Worm (Caenorhabditis elegans) whole organism, young adult: ENCODE measurements around the gene M02B1.3.
A peak's percentile ranks its signal among the peaks of the same experiment; 100 is the strongest.

Experiments used
- B0336.3 ChIP-seq: fragments of 200-800 bp; sonication (Bioruptor generic); IDR thresholded peaks from 2 replicates; pipeline ENCODE4 v1.3.6; 2022; ENCODE audit warnings: missing genetic modification characterization, missing compliant biosample characterization
- C17E4.6 ChIP-seq: fragments of 200-800 bp; sonication (Bioruptor generic); IDR thresholded peaks from 2 replicates; pipeline ENCODE4 v1.3.6; 2022; ENCODE audit warnings: missing genetic modification reagents, missing genetic modification characterization, missing compliant biosample characterization
- F22D6.2 ChIP-seq: sonication (generic microtip); optimal IDR thresholded peaks from 2 replicates; lab custom pipeline; 2016; ENCODE audit warnings: mild to moderate bottlenecking, missing genetic modification characterization, missing compliant biosample characterization
- F52B5.7 ChIP-seq: sonication (generic microtip); optimal IDR thresholded peaks from 2 replicates; lab custom pipeline; 2016; ENCODE audit warnings: mild to moderate bottlenecking, missing genetic modification characterization, missing compliant biosample characterization
- T26A5.8 ChIP-seq: sonication (generic microtip); optimal IDR thresholded peaks from 2 replicates; lab custom pipeline; 2016; ENCODE audit warnings: missing genetic modification characterization, missing compliant biosample characterization
- Y67H2A.10 ChIP-seq: fragments of 200-800 bp; sonication (Bioruptor generic); conservative IDR thresholded peaks from 2 replicates; pipeline ENCODE4 v1.3.6; 2022; ENCODE audit warnings: missing genetic modification reagents, missing genetic modification characterization, missing compliant biosample characterization
- Y79H2A.3 ChIP-seq: fragments of 200-800 bp; sonication (Bioruptor generic); conservative IDR thresholded peaks from 2 replicates; pipeline ENCODE4 v1.3.6; 2022; ENCODE audit warnings: missing genetic modification reagents, missing genetic modification characterization, missing compliant biosample characterization
- ZK185.1 ChIP-seq: sonication (generic microtip); optimal IDR thresholded peaks from 2 replicates; lab custom pipeline; 2016; ENCODE audit warnings: mild to moderate bottlenecking, missing genetic modification characterization, missing compliant biosample characterization; ENCODE audit not compliant: poor library complexity, severe bottlenecking
- aptf-3 ChIP-seq: fragments of 200-800 bp; sonication (Bioruptor generic); IDR thresholded peaks from 2 replicates; pipeline ENCODE4 v1.3.6; 2022; ENCODE audit warnings: missing genetic modification characterization, missing compliant biosample characterization
- atf-7 ChIP-seq: sonication (generic microtip); optimal IDR thresholded peaks from 2 replicates; lab custom pipeline; 2017; ENCODE audit warnings: mild to moderate bottlenecking, missing genetic modification characterization, missing compliant biosample characterization
- bed-1 ChIP-seq: fragments of 200-800 bp; sonication (Bioruptor generic); IDR thresholded peaks from 2 replicates; pipeline ENCODE4 v1.3.6; 2022; ENCODE audit warnings: missing genetic modification reagents, missing genetic modification characterization, missing compliant biosample characterization
- bed-2 ChIP-seq: fragments of 200-800 bp; sonication (Bioruptor generic); IDR thresholded peaks from 2 replicates; pipeline ENCODE4 v1.3.6; 2022; ENCODE audit warnings: missing genetic modification reagents, missing genetic modification characterization, missing compliant biosample characterization
- cebp-2 ChIP-seq: fragments of 200-800 bp; sonication (Bioruptor generic); IDR thresholded peaks from 2 replicates; pipeline ENCODE4 v1.3.6; 2022; ENCODE audit warnings: missing genetic modification characterization, missing compliant biosample characterization
- chd-7 ChIP-seq: sonication (generic microtip); optimal IDR thresholded peaks from 2 replicates; lab custom pipeline; 2016; ENCODE audit warnings: mild to moderate bottlenecking, missing genetic modification characterization, moderate library complexity, missing compliant biosample characterization
- dox-1 ChIP-seq: fragments of 200-800 bp; sonication (Bioruptor generic); IDR thresholded peaks from 2 replicates; pipeline ENCODE4 v1.3.6; 2022; ENCODE audit warnings: missing genetic modification reagents, missing genetic modification characterization, missing compliant biosample characterization
- dpff-1 ChIP-seq: sonication (generic microtip); optimal IDR thresholded peaks from 2 replicates; lab custom pipeline; 2017; ENCODE audit warnings: mild to moderate bottlenecking, missing genetic modification characterization, missing compliant biosample characterization
- egl-18 ChIP-seq: fragments of 200-800 bp; sonication (Bioruptor generic); IDR thresholded peaks from 2 replicates; pipeline ENCODE4 v1.3.6; 2022; ENCODE audit warnings: missing genetic modification reagents, missing genetic modification characterization, missing compliant biosample characterization
- egrh-3 ChIP-seq: fragments of 200-800 bp; sonication (Bioruptor generic); IDR thresholded peaks from 2 replicates; pipeline ENCODE4 v1.3.6; 2022; ENCODE audit warnings: missing genetic modification reagents, missing genetic modification characterization, missing compliant biosample characterization
- hlh-12 ChIP-seq: sonication (generic microtip); optimal IDR thresholded peaks from 2 replicates; lab custom pipeline; 2016; ENCODE audit warnings: missing genetic modification characterization, missing compliant biosample characterization
- hmg-1.2 ChIP-seq: fragments of 200-800 bp; sonication (Bioruptor generic); IDR thresholded peaks from 2 replicates; pipeline ENCODE4 v1.3.6; 2022; ENCODE audit warnings: missing genetic modification reagents, missing genetic modification characterization, missing compliant biosample characterization
- hrde-1 ChIP-seq: sonication (generic microtip); optimal IDR thresholded peaks from 2 replicates; lab custom pipeline; 2016; ENCODE audit warnings: missing genetic modification characterization, mild to moderate bottlenecking, missing compliant biosample characterization, moderate library complexity, missing genotype, missing genetic modification reagents, borderline replicate concordance
- hsf-1 ChIP-seq: fragments of 200-800 bp; sonication (Bioruptor generic); IDR thresholded peaks from 2 replicates; pipeline ENCODE4 v1.3.6; 2022; ENCODE audit warnings: missing genetic modification reagents, missing genetic modification characterization, missing compliant biosample characterization
- lin-54 ChIP-seq: fragments of 200-800 bp; sonication (Bioruptor generic); optimal IDR thresholded peaks from 2 replicates; lab custom pipeline; 2018; ENCODE audit warnings: mild to moderate bottlenecking, missing genetic modification characterization, missing compliant biosample characterization
- lir-1 ChIP-seq: fragments of 200-800 bp; sonication (Bioruptor generic); conservative IDR thresholded peaks from 2 replicates; pipeline ENCODE4 v1.3.6; 2022; ENCODE audit warnings: missing genetic modification reagents, missing genetic modification characterization, missing compliant biosample characterization
- madf-3 ChIP-seq: fragments of 200-800 bp; sonication (Bioruptor generic); IDR thresholded peaks from 2 replicates; pipeline ENCODE4 v1.3.6; 2022; ENCODE audit warnings: missing genetic modification reagents, missing genetic modification characterization, missing compliant biosample characterization
- mel-28 ChIP-seq: sonication (generic microtip); optimal IDR thresholded peaks from 2 replicates; lab custom pipeline; 2016; ENCODE audit warnings: borderline replicate concordance, mild to moderate bottlenecking, missing genetic modification characterization, missing compliant biosample characterization
- mes-4 ChIP-seq: sonication (generic microtip); optimal IDR thresholded peaks from 2 replicates; lab custom pipeline; 2016; ENCODE audit warnings: missing genotype, missing genetic modification characterization, missing compliant biosample characterization
- nfyb-1 ChIP-seq: fragments of 200-800 bp; sonication (Bioruptor generic); IDR thresholded peaks from 2 replicates; pipeline ENCODE4 v1.3.6; 2022; ENCODE audit warnings: missing genetic modification reagents, missing genetic modification characterization, missing compliant biosample characterization
- nhr-80 ChIP-seq: sonication (generic microtip); optimal IDR thresholded peaks from 2 replicates; lab custom pipeline; 2016; ENCODE audit warnings: missing genetic modification characterization, missing compliant biosample characterization
- pbrm-1 ChIP-seq: fragments of 200-800 bp; sonication (Bioruptor generic); IDR thresholded peaks from 2 replicates; pipeline ENCODE4 v1.3.6; 2022; ENCODE audit warnings: missing genetic modification reagents, missing genetic modification characterization, missing compliant biosample characterization
- rpc-1 ChIP-seq, 2 experiments: fragments of 150-350 bp in 1 of 2; sonication (generic microtip) in 1 of 2; optimal IDR thresholded peaks; 2 replicates each; lab custom pipeline; 2014 to 2018; ENCODE audit warnings: missing biosample characterization in 1 of 2, missing genetic modification characterization in 1 of 2, missing genetic modification reagents in 1 of 2, missing genotype in 1 of 2
- sea-2 ChIP-seq: fragments of 200-800 bp; sonication (Bioruptor generic); IDR thresholded peaks from 2 replicates; pipeline ENCODE4 v1.3.6; 2022; ENCODE audit warnings: missing genetic modification characterization, missing compliant biosample characterization
- snpc-1.1 ChIP-seq: sonication (generic microtip); optimal IDR thresholded peaks from 2 replicates; lab custom pipeline; 2017; ENCODE audit warnings: missing genetic modification characterization, mild to moderate bottlenecking, missing compliant biosample characterization, antibody characterized with exemption, moderate library complexity, missing genotype, missing genetic modification reagents; ENCODE audit not compliant: insufficient read depth
- somi-1 ChIP-seq: fragments of 200-800 bp; sonication (Bioruptor generic); optimal IDR thresholded peaks from 2 replicates; lab custom pipeline; 2018; ENCODE audit warnings: mild to moderate bottlenecking, missing genetic modification characterization, missing compliant biosample characterization
- tbx-9 ChIP-seq: sonication (generic microtip); optimal IDR thresholded peaks from 2 replicates; lab custom pipeline; 2016; ENCODE audit warnings: borderline replicate concordance, missing genetic modification characterization, inconsistent platforms, missing compliant biosample characterization
- tlf-1 ChIP-seq: fragments of 200-800 bp; sonication (Bioruptor generic); optimal IDR thresholded peaks from 2 replicates; lab custom pipeline; 2018; ENCODE audit warnings: mild to moderate bottlenecking, missing genetic modification characterization, missing compliant biosample characterization
- zim-3 ChIP-seq: sonication (generic microtip); optimal IDR thresholded peaks from 2 replicates; lab custom pipeline; 2017; ENCODE audit warnings: mild to moderate bottlenecking, missing genetic modification characterization, moderate library complexity, missing compliant biosample characterization
- ztf-18 ChIP-seq: sonication (generic microtip); optimal IDR thresholded peaks from 2 replicates; lab custom pipeline; 2016; ENCODE audit warnings: missing genotype, mild to moderate bottlenecking, missing genetic modification characterization, missing compliant biosample characterization
- ztf-22 ChIP-seq: fragments of 200-800 bp; sonication (Bioruptor generic); optimal IDR thresholded peaks from 2 replicates; lab custom pipeline; 2018; ENCODE audit warnings: mild to moderate bottlenecking, missing genetic modification characterization, moderate library complexity, missing compliant biosample characterization
- ztf-28 ChIP-seq: fragments of 200-800 bp; sonication (Bioruptor generic); IDR thresholded peaks from 2 replicates; pipeline ENCODE4 v1.3.6; 2022; ENCODE audit warnings: missing genetic modification reagents, missing genetic modification characterization, missing compliant biosample characterization

M02B1.3 gene

DNA sequence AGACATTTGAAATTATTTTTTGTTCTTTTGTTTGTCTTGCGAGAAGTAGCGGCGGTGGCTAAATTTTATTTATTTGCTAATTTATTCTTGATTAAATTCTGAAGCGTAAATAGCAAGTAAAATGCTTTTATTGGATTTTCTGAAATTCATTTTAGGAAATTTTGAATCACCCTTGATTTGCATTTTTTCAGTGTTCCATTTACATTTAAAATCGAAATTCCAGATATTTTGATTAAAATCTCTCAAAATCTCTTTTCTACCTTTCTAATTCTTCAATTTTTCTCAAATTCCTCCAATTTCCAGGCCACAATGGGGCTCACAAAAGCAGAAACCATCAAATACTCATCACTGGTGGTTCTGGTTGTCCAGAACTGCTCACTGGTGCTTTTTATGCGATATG lies 18.9 kb downstream of the M02B1.3 start, which contains the start of gene nstp-5:
nstp-5 (plus strand) TSS at position 301 of the 400 bp plus-strand sequence.
- TF ChIP-seq mel-28 (tag; lab: Kevin White, UChicago), result no peak
- TF ChIP-seq chd-7 (tag; lab: Kevin White, UChicago), result no peak
- no peak for TF ChIP-seq Y79H2A.3 (GFP tag; lab: Robert Waterston, UW)
- TF ChIP-seq hrde-1 (tag; lab: Kevin White, UChicago), result no peak
- no peak for TF ChIP-seq T26A5.8
- TF ChIP-seq lin-54, result no peak
- TF ChIP-seq C17E4.6 (GFP tag; lab: Robert Waterston, UW), result no peak
- TF ChIP-seq hlh-12 (tag; lab: Kevin White, UChicago), result no peak
- no peak for TF ChIP-seq Y67H2A.10 (GFP tag; lab: Robert Waterston, UW)
- TF ChIP-seq F52B5.7 (tag; lab: Kevin White, UChicago), result no peak
- no peak for TF ChIP-seq F22D6.2 (tag; lab: Kevin White, UChicago)
- TF ChIP-seq aptf-3 (GFP tag; lab: Robert Waterston, UW), result no peak
- no peak for TF ChIP-seq somi-1 (GFP tag; lab: Kevin White, UChicago)
- no peak for TF ChIP-seq zim-3 (tag; lab: Kevin White, UChicago)
- no peak for TF ChIP-seq egl-18

DNA sequence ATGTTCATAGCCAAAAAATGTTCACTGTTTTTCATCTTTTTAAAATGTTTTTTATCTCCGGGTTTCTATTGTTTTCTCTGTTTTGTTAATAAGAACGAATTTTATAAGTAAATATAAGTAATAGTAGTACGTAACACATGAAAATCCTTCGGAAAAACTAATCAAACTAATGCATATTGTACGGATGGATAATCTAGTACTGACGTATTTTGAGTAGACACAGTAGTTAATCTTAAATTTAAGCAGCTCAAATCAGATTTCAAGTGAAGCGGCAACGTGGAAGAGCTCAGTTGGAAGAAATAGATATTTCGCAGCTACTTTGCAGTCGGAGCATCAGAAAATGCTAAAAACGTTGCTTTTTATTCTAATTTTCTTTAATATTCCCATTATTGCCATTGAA lies 23.5 kb downstream of the M02B1.3 start, which contains the start of gene gcy-18:
gcy-18 (plus strand) TSS at position 301 of the 400 bp plus-strand sequence.
- TF ChIP-seq ztf-18 (tag; lab: Kevin White, UChicago) (no peak), hsf-1 (GFP tag; lab: Robert Waterston, UW) (no peak), mes-4 (tag; lab: Kevin White, UChicago) (no peak), pbrm-1 (GFP tag; lab: Robert Waterston, UW) (no peak), ZK185.1 (tag; lab: Kevin White, UChicago) (no peak), T26A5.8 (no peak), hmg-1.2 (GFP tag; lab: Robert Waterston, UW) (no peak), egrh-3 (no peak), bed-1 (GFP tag; lab: Robert Waterston, UW) (no peak), cebp-2 (no peak), dpff-1 (no peak), sea-2 (GFP tag; lab: Robert Waterston, UW) (no peak)

ce11 chrIV:12865884-12866283 lies 29.6 kb downstream of the M02B1.3 start, which contains the start of gene clec-186:
TSS of gene clec-186 (plus strand) at chrIV:12866109.
- no peak for TF ChIP-seq chd-7 (tag; lab: Kevin White, UChicago)
- no peak for TF ChIP-seq hsf-1 (GFP tag; lab: Robert Waterston, UW)
- no peak for TF ChIP-seq rpc-1 (optimal IDR thresholded peaks at IDR 0.05; lab: Kevin White, UChicago)
- TF ChIP-seq rpc-1 (tag; optimal IDR thresholded peaks at IDR 0.05; lab: Kevin White, UChicago), result no peak
- TF ChIP-seq dox-1, result peak; percentile 53
- TF ChIP-seq atf-7 (tag; lab: Kevin White, UChicago), result peak; percentile 0
- TF ChIP-seq snpc-1.1 (tag; lab: Kevin White, UChicago), result no peak
- no peak for TF ChIP-seq egrh-3
- TF ChIP-seq tlf-1 (GFP tag; lab: Kevin White, UChicago), result no peak
- TF ChIP-seq madf-3 (GFP tag; lab: Robert Waterston, UW), result no peak
- TF ChIP-seq bed-2, result no peak
- peak; percentile 90 for TF ChIP-seq nhr-80
- no peak for TF ChIP-seq tbx-9 (tag; lab: Kevin White, UChicago)
- TF ChIP-seq mes-4 (tag; lab: Kevin White, UChicago), result no peak
- peak; percentile 11 for TF ChIP-seq ztf-22 (GFP tag; lab: Kevin White, UChicago)
- TF ChIP-seq lir-1 (GFP tag; lab: Robert Waterston, UW), result no peak
- TF ChIP-seq ZK185.1 (tag; lab: Kevin White, UChicago), result no peak
- TF ChIP-seq B0336.3, result no peak
- no peak for TF ChIP-seq ztf-28
- TF ChIP-seq nfyb-1 (GFP tag; lab: Robert Waterston, UW), result 0 out of 2 replicates have a peak, but pooled peaks have one; percentile 24
